Worm (Caenorhabditis elegans) whole organism, young adult: ENCODE data around the gene nsy-1.

Experiments
- F23B12.7 ChIP-seq: sonication (generic microtip); optimal IDR thresholded peaks from 2 replicates; lab custom pipeline; 2017; ENCODE audit warnings: missing genetic modification characterization, mild to moderate bottlenecking, missing compliant biosample characterization, antibody characterized with exemption, moderate library complexity; ENCODE audit not compliant: insufficient read depth
- F49E8.2 ChIP-seq: sonication (generic microtip); optimal IDR thresholded peaks from 3 replicates; lab custom pipeline; 2017; ENCODE audit warnings: missing genetic modification characterization, mild to moderate bottlenecking, missing compliant biosample characterization, antibody characterized with exemption, moderate library complexity; ENCODE audit not compliant: insufficient read depth
- K12H6.12 ChIP-seq: fragments of 200-800 bp; sonication (Bioruptor generic); optimal IDR thresholded peaks from 2 replicates; lab custom pipeline; 2018; ENCODE audit warnings: mild to moderate bottlenecking, missing genetic modification characterization, missing compliant biosample characterization
- Y79H2A.3 ChIP-seq: fragments of 200-800 bp; sonication (Bioruptor generic); conservative IDR thresholded peaks from 2 replicates; pipeline ENCODE4 v1.3.6; 2022; ENCODE audit warnings: missing genetic modification reagents, missing genetic modification characterization, missing compliant biosample characterization
- ZK185.1 ChIP-seq: sonication (generic microtip); optimal IDR thresholded peaks from 2 replicates; lab custom pipeline; 2016; ENCODE audit warnings: mild to moderate bottlenecking, missing genetic modification characterization, missing compliant biosample characterization; ENCODE audit not compliant: poor library complexity, severe bottlenecking
- ama-1 ChIP-seq, 3 experiments: fragments of 150-350 bp in 1 of 3; sonication (generic microtip) in 2 of 3; optimal IDR thresholded peaks; 2 replicates each; lab custom pipeline; 2014 to 2018; ENCODE audit warnings: missing biosample characterization in 2 of 3, missing genetic modification characterization in 2 of 3, missing genetic modification reagents in 2 of 3
- aptf-3 ChIP-seq: fragments of 200-800 bp; sonication (Bioruptor generic); IDR thresholded peaks from 2 replicates; pipeline ENCODE4 v1.3.6; 2022; ENCODE audit warnings: missing genetic modification characterization, missing compliant biosample characterization
- atf-7 ChIP-seq: sonication (generic microtip); optimal IDR thresholded peaks from 2 replicates; lab custom pipeline; 2017; ENCODE audit warnings: mild to moderate bottlenecking, missing genetic modification characterization, missing compliant biosample characterization
- attf-5 ChIP-seq: fragments of 200-800 bp; sonication (Bioruptor generic); optimal IDR thresholded peaks from 2 replicates; lab custom pipeline; 2018; ENCODE audit warnings: mild to moderate bottlenecking, missing genetic modification characterization, missing compliant biosample characterization
- attf-6 ChIP-seq: fragments of 200-800 bp; sonication (Bioruptor generic); IDR thresholded peaks from 2 replicates; pipeline ENCODE4 v1.3.6; 2022; ENCODE audit warnings: missing genetic modification reagents, missing genetic modification characterization, missing compliant biosample characterization
- bed-1 ChIP-seq: fragments of 200-800 bp; sonication (Bioruptor generic); IDR thresholded peaks from 2 replicates; pipeline ENCODE4 v1.3.6; 2022; ENCODE audit warnings: missing genetic modification reagents, missing genetic modification characterization, missing compliant biosample characterization
- bed-2 ChIP-seq: fragments of 200-800 bp; sonication (Bioruptor generic); IDR thresholded peaks from 2 replicates; pipeline ENCODE4 v1.3.6; 2022; ENCODE audit warnings: missing genetic modification reagents, missing genetic modification characterization, missing compliant biosample characterization
- cebp-1 ChIP-seq, 2 experiments: fragments of 200-800 bp in 1 of 2; sonication (Bioruptor generic) in 1 of 2; sonication (generic microtip) in 1 of 2; IDR thresholded peaks in 1 of 2; optimal IDR thresholded peaks in 1 of 2; 2 replicates each; pipeline versions ENCODE4 v1.3.6 to Lab custom; 2017 to 2022; ENCODE audit warnings: missing compliant biosample characterization in 2 of 2, missing genetic modification characterization in 2 of 2, mild to moderate bottlenecking in 1 of 2, missing genetic modification reagents in 1 of 2, moderate library complexity in 1 of 2
- cebp-2 ChIP-seq: fragments of 200-800 bp; sonication (Bioruptor generic); IDR thresholded peaks from 2 replicates; pipeline ENCODE4 v1.3.6; 2022; ENCODE audit warnings: missing genetic modification characterization, missing compliant biosample characterization
- ceh-100 ChIP-seq: fragments of 200-800 bp; sonication (Bioruptor generic); IDR thresholded peaks from 2 replicates; pipeline ENCODE4 v1.3.6; 2022; ENCODE audit warnings: missing genetic modification reagents, missing genetic modification characterization, missing compliant biosample characterization
- dox-1 ChIP-seq: fragments of 200-800 bp; sonication (Bioruptor generic); IDR thresholded peaks from 2 replicates; pipeline ENCODE4 v1.3.6; 2022; ENCODE audit warnings: missing genetic modification reagents, missing genetic modification characterization, missing compliant biosample characterization
- dpl-1 ChIP-seq: fragments of 150-350 bp; optimal IDR thresholded peaks from 2 replicates; lab custom pipeline; 2014; ENCODE audit warnings: missing biosample characterization, missing genetic modification reagents, missing genetic modification characterization
- ekl-4 ChIP-seq: fragments of 200-800 bp; sonication (Bioruptor generic); IDR thresholded peaks from 2 replicates; pipeline ENCODE4 v1.3.6; 2022; ENCODE audit warnings: missing genetic modification reagents, missing genetic modification characterization, missing compliant biosample characterization
- fkh-3 ChIP-seq: sonication (generic microtip); optimal IDR thresholded peaks from 2 replicates; lab custom pipeline; 2016; ENCODE audit warnings: mild to moderate bottlenecking, missing genetic modification characterization, missing compliant biosample characterization
- gei-17 ChIP-seq: fragments of 200-800 bp; sonication (Bioruptor generic); optimal IDR thresholded peaks from 2 replicates; lab custom pipeline; 2018; ENCODE audit warnings: mild to moderate bottlenecking, missing genetic modification characterization, missing compliant biosample characterization
- him-1 ChIP-seq: sonication (generic microtip); optimal IDR thresholded peaks from 2 replicates; lab custom pipeline; 2016; ENCODE audit warnings: missing genotype, missing genetic modification reagents, missing genetic modification characterization, missing compliant biosample characterization
- hlh-12 ChIP-seq: sonication (generic microtip); optimal IDR thresholded peaks from 2 replicates; lab custom pipeline; 2016; ENCODE audit warnings: missing genetic modification characterization, missing compliant biosample characterization
- hmg-1.2 ChIP-seq: fragments of 200-800 bp; sonication (Bioruptor generic); IDR thresholded peaks from 2 replicates; pipeline ENCODE4 v1.3.6; 2022; ENCODE audit warnings: missing genetic modification reagents, missing genetic modification characterization, missing compliant biosample characterization
- hrde-1 ChIP-seq: sonication (generic microtip); optimal IDR thresholded peaks from 2 replicates; lab custom pipeline; 2016; ENCODE audit warnings: missing genetic modification characterization, mild to moderate bottlenecking, missing compliant biosample characterization, moderate library complexity, missing genotype, missing genetic modification reagents, borderline replicate concordance
- lag-1 ChIP-seq: fragments of 200-800 bp; sonication (Bioruptor generic); IDR thresholded peaks from 2 replicates; pipeline ENCODE4 v1.3.6; 2022; ENCODE audit warnings: missing genetic modification reagents, missing genetic modification characterization, missing compliant biosample characterization
- lin-26 ChIP-seq: fragments of 200-800 bp; sonication (Bioruptor generic); IDR thresholded peaks from 2 replicates; pipeline ENCODE4 v1.3.6; 2022; ENCODE audit warnings: missing genetic modification reagents, missing genetic modification characterization, missing compliant biosample characterization
- lin-40 ChIP-seq: sonication (generic microtip); optimal IDR thresholded peaks from 2 replicates; lab custom pipeline; 2016; ENCODE audit warnings: missing genetic modification characterization, mild to moderate bottlenecking, missing compliant biosample characterization, missing genotype, missing genetic modification reagents
- lsl-1 ChIP-seq: fragments of 200-800 bp; sonication (Bioruptor generic); optimal IDR thresholded peaks from 2 replicates; lab custom pipeline; 2018; ENCODE audit warnings: mild to moderate bottlenecking, missing genetic modification characterization, moderate library complexity, missing compliant biosample characterization
- madf-3 ChIP-seq: fragments of 200-800 bp; sonication (Bioruptor generic); IDR thresholded peaks from 2 replicates; pipeline ENCODE4 v1.3.6; 2022; ENCODE audit warnings: missing genetic modification reagents, missing genetic modification characterization, missing compliant biosample characterization
- mcd-1 ChIP-seq: fragments of 200-800 bp; sonication (Bioruptor generic); IDR thresholded peaks from 2 replicates; pipeline ENCODE4 v1.3.6; 2022; ENCODE audit warnings: missing genetic modification reagents, missing genetic modification characterization, missing compliant biosample characterization
- mxl-1 ChIP-seq: sonication (generic microtip); optimal IDR thresholded peaks from 2 replicates; lab custom pipeline; 2016; ENCODE audit warnings: missing genetic modification characterization, missing compliant biosample characterization
- nfyb-1 ChIP-seq: fragments of 200-800 bp; sonication (Bioruptor generic); IDR thresholded peaks from 2 replicates; pipeline ENCODE4 v1.3.6; 2022; ENCODE audit warnings: missing genetic modification reagents, missing genetic modification characterization, missing compliant biosample characterization
- nhr-80 ChIP-seq: sonication (generic microtip); optimal IDR thresholded peaks from 2 replicates; lab custom pipeline; 2016; ENCODE audit warnings: missing genetic modification characterization, missing compliant biosample characterization
- pbrm-1 ChIP-seq: fragments of 200-800 bp; sonication (Bioruptor generic); IDR thresholded peaks from 2 replicates; pipeline ENCODE4 v1.3.6; 2022; ENCODE audit warnings: missing genetic modification reagents, missing genetic modification characterization, missing compliant biosample characterization
- rcor-1 ChIP-seq: fragments of 200-800 bp; sonication (Bioruptor generic); IDR thresholded peaks from 2 replicates; pipeline ENCODE4 v1.3.6; 2022; ENCODE audit warnings: missing genetic modification reagents, missing genetic modification characterization, missing compliant biosample characterization
- sdz-38 ChIP-seq: sonication (generic microtip); optimal IDR thresholded peaks from 2 replicates; lab custom pipeline; 2016; ENCODE audit warnings: missing genotype, missing genetic modification characterization, missing compliant biosample characterization
- snpc-1.3 ChIP-seq: sonication (generic microtip); optimal IDR thresholded peaks from 2 replicates; lab custom pipeline; 2017; ENCODE audit warnings: missing genetic modification characterization, mild to moderate bottlenecking, missing compliant biosample characterization, antibody characterized with exemption, moderate library complexity, missing genotype, missing genetic modification reagents; ENCODE audit not compliant: insufficient read depth
- snpc-3.4 ChIP-seq: sonication (generic microtip); optimal IDR thresholded peaks from 2 replicates; lab custom pipeline; 2017; ENCODE audit warnings: missing genetic modification characterization, mild to moderate bottlenecking, missing compliant biosample characterization, antibody characterized with exemption, moderate library complexity, missing genotype, missing genetic modification reagents
- zfh-2 ChIP-seq: fragments of 200-800 bp; sonication (Bioruptor generic); conservative IDR thresholded peaks from 2 replicates; pipeline ENCODE4 v1.3.6; 2022; ENCODE audit warnings: missing genetic modification reagents, missing genetic modification characterization, missing compliant biosample characterization
- ztf-28 ChIP-seq: fragments of 200-800 bp; sonication (Bioruptor generic); IDR thresholded peaks from 2 replicates; pipeline ENCODE4 v1.3.6; 2022; ENCODE audit warnings: missing genetic modification reagents, missing genetic modification characterization, missing compliant biosample characterization
- ztf-3 ChIP-seq: fragments of 200-800 bp; sonication (Bioruptor generic); optimal IDR thresholded peaks from 2 replicates; lab custom pipeline; 2018; ENCODE audit warnings: mild to moderate bottlenecking, missing genetic modification characterization, missing compliant biosample characterization
- ztf-6 ChIP-seq: fragments of 200-800 bp; sonication (Bioruptor generic); IDR thresholded peaks from 2 replicates; pipeline ENCODE4 v1.3.6; 2022; ENCODE audit warnings: missing genetic modification reagents, missing genetic modification characterization, missing compliant biosample characterization

The nsy-1 gene

ce11 chrII:5014399-5014798, 8.2 kb upstream of the nsy-1 start, which contains the start of gene F59A6.2:
F59A6.2 (plus strand) TSS chrII:5014699.
- TF ChIP-seq bed-2 (GFP tag; lab: Robert Waterston, UW), result no peak
- TF ChIP-seq, all 124 proteins: peak for 0

- TF ChIP-seq madf-3 (no peak), rcor-1 (no peak), him-1 (tag; lab: Kevin White, UChicago) (no peak), ztf-3 (GFP tag; lab: Kevin White, UChicago) (no peak), snpc-1.3 (no peak), ekl-4 (GFP tag; lab: Robert Waterston, UW) (no peak), atf-7 (tag; lab: Kevin White, UChicago) (no peak), fkh-3 (tag; lab: Kevin White, UChicago) (no peak), hlh-12 (tag; lab: Kevin White, UChicago) (no peak), mcd-1 (no peak), attf-6 (GFP tag; lab: Robert Waterston, UW) (no peak), F49E8.2 (tag; lab: Kevin White, UChicago) (no peak), ZK185.1 (tag; lab: Kevin White, UChicago) (no peak), F23B12.7 (tag; lab: Kevin White, UChicago) (no peak), cebp-1 (GFP tag; IDR thresholded peaks at IDR 0.05; lab: Robert Waterston, UW) (no peak), cebp-1 (tag; optimal IDR thresholded peaks at IDR 0.05; lab: Kevin White, UChicago) (no peak), ama-1 (optimal IDR thresholded peaks at IDR 0.05; lab: Kevin White, UChicago) (no peak), ama-1 (GFP tag; optimal IDR thresholded peaks at IDR 0.05; lab: Kevin White, UChicago) (no peak), hrde-1 (tag; lab: Kevin White, UChicago) (no peak), dpl-1 (GFP tag; lab: Kevin White, UChicago) (no peak), cebp-2 (GFP tag; lab: Robert Waterston, UW) (no peak), sdz-38 (tag; lab: Kevin White, UChicago) (no peak)
Measured at ce11 chrII:5016144-5016543, 6.4 kb upstream of the nsy-1 start.

- TF ChIP-seq hlh-12 (tag; lab: Kevin White, UChicago), result no peak
- TF ChIP-seq lag-1 (GFP tag; lab: Robert Waterston, UW), result no peak
- peak; percentile 63 for TF ChIP-seq attf-5 (GFP tag; lab: Kevin White, UChicago)
- TF ChIP-seq pbrm-1 (GFP tag; lab: Robert Waterston, UW), result 0 out of 2 replicates have a peak, but pooled peaks have one; percentile 36
- TF ChIP-seq snpc-3.4 (tag; lab: Kevin White, UChicago), result no peak
- TF ChIP-seq lin-26 (GFP tag; lab: Robert Waterston, UW), result peak; percentile 43; the same call in 1 of the 2 replicates
- TF ChIP-seq zfh-2 (GFP tag; lab: Robert Waterston, UW), result peak; percentile 84
- no peak for TF ChIP-seq mxl-1 (tag; lab: Kevin White, UChicago)
- TF ChIP-seq Y79H2A.3 (GFP tag; lab: Robert Waterston, UW), result no peak
- TF ChIP-seq ZK185.1 (tag; lab: Kevin White, UChicago), result peak; percentile 14
- no peak for TF ChIP-seq ztf-28
- no peak for TF ChIP-seq ceh-100 (GFP tag; lab: Robert Waterston, UW)
- TF ChIP-seq lsl-1, result no peak
- peak; percentile 89 for TF ChIP-seq hmg-1.2 (GFP tag; lab: Robert Waterston, UW)
- TF ChIP-seq nhr-80, result peak; percentile 64
- TF ChIP-seq ekl-4 (GFP tag; lab: Robert Waterston, UW), result 0 out of 2 replicates have a peak, but pooled peaks have one; percentile 33
- TF ChIP-seq atf-7 (tag; lab: Kevin White, UChicago), result no peak
- TF ChIP-seq aptf-3 (GFP tag; lab: Robert Waterston, UW), result no peak
- no peak for TF ChIP-seq ztf-6 (GFP tag; lab: Robert Waterston, UW)
- no peak for TF ChIP-seq gei-17 (GFP tag; lab: Kevin White, UChicago)
- TF ChIP-seq lin-40 (tag; lab: Kevin White, UChicago), result peak; percentile 80
- peak; percentile 60 for TF ChIP-seq dox-1 (GFP tag; lab: Robert Waterston, UW)
- peak; percentile 59 for TF ChIP-seq K12H6.12 (tag; lab: Kevin White, UChicago)
- no peak for TF ChIP-seq bed-1 (GFP tag; lab: Robert Waterston, UW)
- 0 out of 2 replicates have a peak, but pooled peaks have one; percentile 16 for TF ChIP-seq nfyb-1 (GFP tag; lab: Robert Waterston, UW)
Measured at ce11 chrII:5016977-5017585, 5.5 kb upstream of the nsy-1 start.
